Worm (Caenorhabditis elegans): Measurements from ENCODE around the gene K12H6.4.
"Not testable (repeated sequence)": the region's sequence is repeated elsewhere in the genome, so short reads cannot be mapped to it uniquely, and the experiment has no call there.

The K12H6.4 gene

ce11 chrII:2839004-2839403 lies 14.9 kb upstream of the K12H6.4 start, which contains the start of gene Y110A2AL.4:
Y110A2AL.4 (plus strand) TSS chrII:2839304.
- TF ChIP-seq cog-1 (tag; optimal IDR thresholded peaks at IDR 0.05); flt-1 (GFP tag; IDR thresholded peaks at IDR 0.05); ztf-23 (GFP tag; IDR thresholded peaks at IDR 0.05): not testable (repeated sequence)

ce11 chrII:2836853-2837252 lies 12.8 kb upstream of the K12H6.4 start, which contains the start of gene K12H6.7:
K12H6.7 (minus strand) TSS chrII:2836953.
- no peak for TF ChIP-seq ztf-29 (GFP tag; IDR thresholded peaks at IDR 0.05)
- TF ChIP-seq flt-1 (GFP tag; IDR thresholded peaks at IDR 0.05): no peak
- TF ChIP-seq tab-1 (GFP tag; IDR thresholded peaks at IDR 0.05): no peak
- TF ChIP-seq klf-2 (GFP tag; conservative IDR thresholded peaks at IDR 0.05): no peak

ce11 chrII:2834105-2834504 lies 10.0 kb upstream of the K12H6.4 start:
- no peak for TF ChIP-seq ztf-29 (GFP tag; IDR thresholded peaks at IDR 0.05)
- no peak for TF ChIP-seq klf-2 (GFP tag; conservative IDR thresholded peaks at IDR 0.05)
- TF ChIP-seq med-1 (GFP tag; optimal IDR thresholded peaks at IDR 0.05; ENCODE audit: insufficient read depth): no peak
- TF ChIP-seq cog-1 (tag; optimal IDR thresholded peaks at IDR 0.05): no peak
- TF ChIP-seq ref-1 (GFP tag; conservative IDR thresholded peaks at IDR 0.05): no peak
- TF ChIP-seq T22C8.4 (GFP tag; IDR thresholded peaks at IDR 0.05): no peak
- no peak for TF ChIP-seq tab-1 (GFP tag; IDR thresholded peaks at IDR 0.05)

DNA sequence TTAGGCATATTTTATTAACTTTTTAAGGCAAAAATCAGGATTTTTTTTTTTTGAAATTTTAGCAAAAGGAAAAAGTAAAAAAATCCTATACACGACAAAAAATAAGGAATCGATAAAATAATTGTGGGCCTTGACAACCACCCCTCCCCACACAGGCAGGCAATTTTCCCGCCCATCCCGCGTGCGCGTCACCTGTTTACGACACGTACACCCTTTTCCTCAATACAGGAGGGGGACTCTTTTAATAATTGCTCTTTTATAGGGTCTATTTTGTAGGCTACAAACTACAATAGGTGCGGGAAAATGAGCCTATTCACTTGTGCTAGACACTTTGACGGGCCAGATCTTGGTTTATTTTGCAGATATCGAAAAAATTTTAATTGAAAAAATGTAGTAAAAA lies 8.5 kb upstream of the K12H6.4 start:
- TF ChIP-seq flt-1 (GFP tag; IDR thresholded peaks at IDR 0.05): no peak
- TF ChIP-seq T22C8.4 (GFP tag; IDR thresholded peaks at IDR 0.05): no peak
- no peak for TF ChIP-seq klf-2 (GFP tag; conservative IDR thresholded peaks at IDR 0.05)
- no peak for TF ChIP-seq tab-1 (GFP tag; IDR thresholded peaks at IDR 0.05)
- TF ChIP-seq ref-1 (GFP tag; conservative IDR thresholded peaks at IDR 0.05): no peak
- TF ChIP-seq ztf-29 (GFP tag; IDR thresholded peaks at IDR 0.05): no peak
- no peak for TF ChIP-seq cog-1 (tag; optimal IDR thresholded peaks at IDR 0.05)
- TF ChIP-seq ztf-23 (GFP tag; IDR thresholded peaks at IDR 0.05): no peak
- TF ChIP-seq med-1 (GFP tag; optimal IDR thresholded peaks at IDR 0.05; ENCODE audit: insufficient read depth): no peak

DNA sequence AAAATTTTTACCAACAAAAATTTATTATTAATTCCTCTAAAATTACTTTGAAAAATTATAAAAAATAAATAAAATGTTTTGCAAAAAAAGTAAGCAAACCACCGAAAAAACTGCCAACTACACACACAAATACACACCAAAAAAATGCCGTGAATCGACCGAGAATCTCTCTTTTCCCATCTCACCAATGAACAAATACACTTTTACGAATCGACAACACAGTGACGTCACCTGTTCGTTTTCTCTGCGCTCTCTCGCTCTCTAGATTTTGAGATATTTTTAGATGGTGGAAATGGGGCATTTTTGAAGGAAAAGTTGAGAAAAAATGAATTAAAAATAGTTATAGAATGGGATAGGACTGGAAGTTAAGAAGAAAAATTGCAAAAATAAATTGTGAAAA lies 8.0 kb upstream of the K12H6.4 start:
- no peak for TF ChIP-seq T22C8.4 (GFP tag; IDR thresholded peaks at IDR 0.05)
- no peak for TF ChIP-seq cog-1 (tag; optimal IDR thresholded peaks at IDR 0.05)
- no peak for TF ChIP-seq ztf-29 (GFP tag; IDR thresholded peaks at IDR 0.05)
- no peak for TF ChIP-seq klf-2 (GFP tag; conservative IDR thresholded peaks at IDR 0.05)
- TF ChIP-seq tab-1 (GFP tag; IDR thresholded peaks at IDR 0.05): no peak
- TF ChIP-seq med-1 (GFP tag; optimal IDR thresholded peaks at IDR 0.05; ENCODE audit: insufficient read depth): no peak
- TF ChIP-seq flt-1 (GFP tag; IDR thresholded peaks at IDR 0.05): no peak
- no peak for TF ChIP-seq ztf-23 (GFP tag; IDR thresholded peaks at IDR 0.05)
- no peak for TF ChIP-seq ref-1 (GFP tag; conservative IDR thresholded peaks at IDR 0.05)

ce11 chrII:2831173-2831572 lies 7.1 kb upstream of the K12H6.4 start, which contains the start of gene K12H6.6:
K12H6.6 (minus strand) TSS chrII:2831233.
- TF ChIP-seq med-1 (GFP tag; optimal IDR thresholded peaks at IDR 0.05; ENCODE audit: insufficient read depth) (no peak), ref-1 (GFP tag; conservative IDR thresholded peaks at IDR 0.05) (no peak), tab-1 (GFP tag; IDR thresholded peaks at IDR 0.05) (no peak), ztf-29 (GFP tag; IDR thresholded peaks at IDR 0.05) (no peak), T22C8.4 (GFP tag; IDR thresholded peaks at IDR 0.05) (no peak), flt-1 (GFP tag; IDR thresholded peaks at IDR 0.05) (no peak), cog-1 (tag; optimal IDR thresholded peaks at IDR 0.05) (no peak), klf-2 (GFP tag; conservative IDR thresholded peaks at IDR 0.05) (no peak), ztf-23 (GFP tag; IDR thresholded peaks at IDR 0.05) (no peak)

- TF ChIP-seq klf-2 (GFP tag; conservative IDR thresholded peaks at IDR 0.05) (0 out of 2 replicates have a peak, but pooled peaks have one; percentile 58), ztf-23 (GFP tag; IDR thresholded peaks at IDR 0.05) (no peak), ztf-29 (GFP tag; IDR thresholded peaks at IDR 0.05) (no peak), cog-1 (tag; optimal IDR thresholded peaks at IDR 0.05) (no peak)
These were observed 6.1 kb upstream of the K12H6.4 start for ce11 chrII:2830144-2830543.

DNA sequence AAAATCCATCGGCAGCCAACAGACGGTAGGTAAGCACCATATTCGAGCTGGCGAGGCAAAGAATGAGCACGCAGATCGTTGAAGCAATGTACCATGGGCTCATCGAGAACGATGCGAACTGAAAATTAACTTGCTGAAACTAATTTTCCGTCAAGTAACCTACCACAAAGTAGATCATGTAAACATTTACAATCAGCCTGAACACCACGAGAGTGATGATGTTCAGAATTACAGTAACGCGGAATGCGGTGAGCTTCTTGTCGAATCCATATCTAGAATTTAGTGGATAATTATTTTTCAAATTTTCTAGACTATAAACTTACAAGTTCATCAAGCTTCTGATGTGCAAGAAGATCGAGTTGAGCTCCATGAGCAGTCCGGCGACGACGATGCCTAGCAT lies 5.4 kb upstream of the K12H6.4 start:
- TF ChIP-seq cog-1 (tag; optimal IDR thresholded peaks at IDR 0.05) (no peak), ztf-29 (GFP tag; IDR thresholded peaks at IDR 0.05) (no peak), flt-1 (GFP tag; IDR thresholded peaks at IDR 0.05) (no peak), ref-1 (GFP tag; conservative IDR thresholded peaks at IDR 0.05) (no peak), tab-1 (GFP tag; IDR thresholded peaks at IDR 0.05) (no peak), klf-2 (GFP tag; conservative IDR thresholded peaks at IDR 0.05) (no peak), ztf-23 (GFP tag; IDR thresholded peaks at IDR 0.05) (no peak), med-1 (GFP tag; optimal IDR thresholded peaks at IDR 0.05; ENCODE audit: insufficient read depth) (no peak), T22C8.4 (GFP tag; IDR thresholded peaks at IDR 0.05) (no peak)

ce11 chrII:2827859-2828403 lies 3.9 kb upstream of the K12H6.4 start, which contains the start of gene K12H6.8:
K12H6.8 (plus strand) TSS chrII:2827896.
- TF ChIP-seq ref-1 (GFP tag; conservative IDR thresholded peaks at IDR 0.05): no peak
- TF ChIP-seq ztf-23 (GFP tag; IDR thresholded peaks at IDR 0.05): no peak
- TF ChIP-seq med-1 (GFP tag; optimal IDR thresholded peaks at IDR 0.05; ENCODE audit: insufficient read depth): no peak
- no peak for TF ChIP-seq flt-1 (GFP tag; IDR thresholded peaks at IDR 0.05)
- no peak for TF ChIP-seq klf-2 (GFP tag; conservative IDR thresholded peaks at IDR 0.05)
- no peak for TF ChIP-seq T22C8.4 (GFP tag; IDR thresholded peaks at IDR 0.05)
- no peak for TF ChIP-seq cog-1 (tag; optimal IDR thresholded peaks at IDR 0.05)
- TF ChIP-seq ztf-29 (GFP tag; IDR thresholded peaks at IDR 0.05): no peak
- TF ChIP-seq tab-1 (GFP tag; IDR thresholded peaks at IDR 0.05): no peak

DNA sequence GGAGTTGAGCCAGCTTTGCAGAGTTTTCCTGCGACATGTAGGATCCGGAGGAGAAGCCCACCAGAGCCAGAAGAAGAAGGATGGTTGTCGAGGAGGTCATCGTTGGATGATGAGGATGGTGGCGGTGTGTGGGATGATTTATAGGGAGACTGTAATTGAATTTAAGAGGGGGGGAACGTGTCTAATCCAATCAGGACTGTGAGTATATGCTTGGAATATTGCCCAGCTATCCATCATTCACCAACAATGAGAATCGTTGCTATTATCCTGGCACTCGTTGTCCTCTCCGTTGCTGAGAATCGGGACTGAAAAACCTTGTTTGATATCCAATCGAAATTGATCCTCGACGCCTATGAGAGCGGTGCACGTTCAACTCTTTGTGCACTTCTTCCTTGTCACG lies 2.0 kb upstream of the K12H6.4 start, which contains the start of gene K12H6.5:
TSS of gene K12H6.5 (minus strand) at position 101 of the 400 bp plus-strand sequence.
- no peak for TF ChIP-seq klf-2 (GFP tag; conservative IDR thresholded peaks at IDR 0.05)
- TF ChIP-seq ref-1 (GFP tag; conservative IDR thresholded peaks at IDR 0.05): no peak
- TF ChIP-seq ztf-23 (GFP tag; IDR thresholded peaks at IDR 0.05): no peak
- TF ChIP-seq med-1 (GFP tag; optimal IDR thresholded peaks at IDR 0.05; ENCODE audit: insufficient read depth): no peak
- no peak for TF ChIP-seq cog-1 (tag; optimal IDR thresholded peaks at IDR 0.05)
- TF ChIP-seq ztf-29 (GFP tag; IDR thresholded peaks at IDR 0.05): no peak
- TF ChIP-seq tab-1 (GFP tag; IDR thresholded peaks at IDR 0.05): no peak
- no peak for TF ChIP-seq flt-1 (GFP tag; IDR thresholded peaks at IDR 0.05)
- no peak for TF ChIP-seq T22C8.4 (GFP tag; IDR thresholded peaks at IDR 0.05)

All from whole organism, midembryonic.